Worm (Caenorhabditis elegans) whole organism, L2 larva: ENCODE measurements around the gene F56D1.1.

Experiments
- ama-1 ChIP-seq: fragments of 150-350 bp; optimal IDR thresholded peaks from 2 replicates; lab custom pipeline; 2018; ENCODE audit warnings: inconsistent platforms
- elt-1 ChIP-seq: fragments of 150-350 bp; optimal IDR thresholded peaks from 2 replicates; lab custom pipeline; 2014; ENCODE audit warnings: missing biosample characterization, missing genetic modification characterization
- fos-1 ChIP-seq: fragments of 150-350 bp; optimal IDR thresholded peaks from 2 replicates; lab custom pipeline; 2014; ENCODE audit warnings: missing biosample characterization, missing genetic modification characterization
- nhr-6 ChIP-seq: fragments of 150-350 bp; optimal IDR thresholded peaks from 2 replicates; lab custom pipeline; 2014; ENCODE audit warnings: missing biosample characterization, missing genetic modification characterization
- skn-1 ChIP-seq: sonication (generic microtip); optimal IDR thresholded peaks from 2 replicates; lab custom pipeline; 2017; ENCODE audit warnings: missing biosample characterization, missing genetic modification characterization
- sma-9 ChIP-seq, 2 experiments: fragments of 150-350 bp in 1 of 2; sonication (generic microtip) in 1 of 2; optimal IDR thresholded peaks; 2 replicates each; lab custom pipeline; 2014 to 2016; ENCODE audit warnings: missing genetic modification characterization in 2 of 2, mild to moderate bottlenecking in 1 of 2, missing biosample characterization in 1 of 2, missing compliant biosample characterization in 1 of 2, missing genetic modification reagents in 1 of 2, moderate library complexity in 1 of 2
- snpc-4 ChIP-seq: fragments of 150-350 bp; optimal IDR thresholded peaks from 2 replicates; lab custom pipeline; 2014; ENCODE audit warnings: missing biosample characterization, missing genetic modification characterization
- unc-39 ChIP-seq: fragments of 150-350 bp; optimal IDR thresholded peaks from 2 replicates; lab custom pipeline; 2014; ENCODE audit warnings: missing biosample characterization, missing genetic modification characterization

ce11 chrII:5449620-5450019, 28.8 kb upstream of the F56D1.1 start:
- no peak for TF ChIP-seq sma-9 (GFP tag; optimal IDR thresholded peaks at IDR 0.05; lab: Kevin White, UChicago)
- no peak for TF ChIP-seq sma-9 (tag; optimal IDR thresholded peaks at IDR 0.05; lab: Kevin White, UChicago)
- no peak for TF ChIP-seq unc-39 (tag; lab: Kevin White, UChicago)
- TF ChIP-seq nhr-6 (tag; lab: Kevin White, UChicago): no peak
- TF ChIP-seq skn-1: no peak
- no peak for TF ChIP-seq snpc-4 (tag; lab: Kevin White, UChicago)
- TF ChIP-seq fos-1 (tag; lab: Kevin White, UChicago): no peak
- TF ChIP-seq elt-1 (tag; lab: Kevin White, UChicago): no peak
- TF ChIP-seq ama-1: no peak
